Worm (Caenorhabditis elegans): ENCODE measurements around the gene epg-3.

The epg-3 gene

ce11 chrIII:12934417-12934816, at the start of gene epg-3:
TSS of gene epg-3 (plus strand) at chrIII:12934717.
- TF ChIP-seq mab-5 (tag; optimal IDR thresholded peaks at IDR 0.05), result no peak
- no peak for TF ChIP-seq nhr-237 (tag; optimal IDR thresholded peaks at IDR 0.05)
- no peak for TF ChIP-seq ceh-39 (tag; optimal IDR thresholded peaks at IDR 0.05)
- no peak for TF ChIP-seq lin-13 (tag; optimal IDR thresholded peaks at IDR 0.05)
- TF ChIP-seq lin-32 (GFP tag; optimal IDR thresholded peaks at IDR 0.05), result no peak
- TF ChIP-seq ces-1 (GFP tag; optimal IDR thresholded peaks at IDR 0.05), result no peak
- TF ChIP-seq sem-2 (GFP tag; optimal IDR thresholded peaks at IDR 0.05), result no peak
- no peak for TF ChIP-seq elt-1 (tag; optimal IDR thresholded peaks at IDR 0.05; ENCODE audit: borderline replicate concordance, insufficient read depth)
- no peak for TF ChIP-seq ham-2 (GFP tag; optimal IDR thresholded peaks at IDR 0.05)
- no peak for TF ChIP-seq blmp-1 (tag; optimal IDR thresholded peaks at IDR 0.05)
- TF ChIP-seq M03D4.4 (tag; optimal IDR thresholded peaks at IDR 0.05), result no peak

ce11 chrIII:12885153-12885552, 49.4 kb upstream of the epg-3 start:
- no peak for TF ChIP-seq mls-2 (tag; optimal IDR thresholded peaks at IDR 0.05)
- no peak for TF ChIP-seq pha-4 (tag; optimal IDR thresholded peaks at IDR 0.05)

- no peak for TF ChIP-seq ceh-83 (GFP tag; optimal IDR thresholded peaks at IDR 0.05)
These were observed 42.9 kb upstream of the epg-3 start, which contains the start of the genes Y37D8A.29 and unc-71 for ce11 chrIII:12891580-12891979. TSS of gene Y37D8A.29 (minus strand) at chrIII:12891680. TSS of gene unc-71 (minus strand) at chrIII:12891738.

ce11 chrIII:12892767-12893166, 41.8 kb upstream of the epg-3 start:
- TF ChIP-seq mab-5 (tag; optimal IDR thresholded peaks at IDR 0.05), result no peak
- TF ChIP-seq drap-1 (GFP tag; optimal IDR thresholded peaks at IDR 0.05), result no peak
- no peak for TF ChIP-seq nhr-12 (tag; optimal IDR thresholded peaks at IDR 0.05)
- no peak for TF ChIP-seq flh-1 (GFP tag; optimal IDR thresholded peaks at IDR 0.05)
- no peak for TF ChIP-seq nhr-2 (tag; optimal IDR thresholded peaks at IDR 0.05)
- TF ChIP-seq ces-1 (GFP tag; optimal IDR thresholded peaks at IDR 0.05), result peak; percentile 81
- no peak for TF ChIP-seq lin-13 (tag; optimal IDR thresholded peaks at IDR 0.05)

- TF ChIP-seq ham-2 (GFP tag; optimal IDR thresholded peaks at IDR 0.05) (no peak), drap-1 (GFP tag; optimal IDR thresholded peaks at IDR 0.05) (no peak), tbx-8 (GFP tag; optimal IDR thresholded peaks at IDR 0.05) (no peak), sem-2 (GFP tag; optimal IDR thresholded peaks at IDR 0.05) (no peak), nhr-12 (tag; optimal IDR thresholded peaks at IDR 0.05) (no peak), ceh-83 (GFP tag; optimal IDR thresholded peaks at IDR 0.05) (no peak), unc-39 (tag; optimal IDR thresholded peaks at IDR 0.05) (no peak), ztf-11 (tag; optimal IDR thresholded peaks at IDR 0.05) (no peak), mep-1 (tag; optimal IDR thresholded peaks at IDR 0.05) (peak; percentile 59), cnd-1 (tag; optimal IDR thresholded peaks at IDR 0.05) (peak; percentile 71), nhr-28 (tag; optimal IDR thresholded peaks at IDR 0.05) (no peak), elt-3 (tag; optimal IDR thresholded peaks at IDR 0.05) (no peak), nhr-2 (tag; optimal IDR thresholded peaks at IDR 0.05) (peak; percentile 99), snpc-4 (tag; optimal IDR thresholded peaks at IDR 0.05) (no peak), lin-13 (tag; optimal IDR thresholded peaks at IDR 0.05) (no peak), pha-4 (tag; optimal IDR thresholded peaks at IDR 0.05) (no peak), nhr-76 (tag; optimal IDR thresholded peaks at IDR 0.05) (no peak), ces-1 (GFP tag; optimal IDR thresholded peaks at IDR 0.05) (no peak), ceh-39 (tag; optimal IDR thresholded peaks at IDR 0.05) (no peak), M03D4.4 (tag; optimal IDR thresholded peaks at IDR 0.05) (no peak), zip-8 (tag; optimal IDR thresholded peaks at IDR 0.05) (no peak), mab-5 (tag; optimal IDR thresholded peaks at IDR 0.05) (no peak), sptf-1 (tag; optimal IDR thresholded peaks at IDR 0.05) (peak; percentile 23), flh-1 (GFP tag; optimal IDR thresholded peaks at IDR 0.05) (no peak), hlh-1 (tag; optimal IDR thresholded peaks at IDR 0.05) (peak; percentile 48), elt-1 (tag; optimal IDR thresholded peaks at IDR 0.05; ENCODE audit: borderline replicate concordance, insufficient read depth) (no peak), mls-2 (tag; optimal IDR thresholded peaks at IDR 0.05) (no peak), bed-3 (GFP tag; optimal IDR thresholded peaks at IDR 0.05) (no peak), unc-62 (GFP tag; optimal IDR thresholded peaks at IDR 0.05) (peak; percentile 37), unc-120 (tag; optimal IDR thresholded peaks at IDR 0.05; ENCODE audit: poor library complexity, severe bottlenecking) (peak; percentile 0), lsy-2 (tag; optimal IDR thresholded peaks at IDR 0.05) (no peak), ceh-43 (GFP tag; optimal IDR thresholded peaks at IDR 0.05) (no peak), nhr-237 (tag; optimal IDR thresholded peaks at IDR 0.05) (no peak), lin-32 (GFP tag; optimal IDR thresholded peaks at IDR 0.05) (peak; percentile 88)
These were observed 40.3 kb upstream of the epg-3 start for ce11 chrIII:12894207-12894606.

All from whole organism, mixed stage, embryonic.